Fruit fly (Drosophila melanogaster) whole organism, prepupa: Measurements from ENCODE around the gene oaf.

Experiments
- CG11762 ChIP-seq: fragments of 200-800 bp; sonication (Bioruptor generic); optimal IDR thresholded peaks from 3 replicates; lab custom pipeline; 2016; ENCODE audit warnings: missing biosample characterization, missing genetic modification characterization; ENCODE audit not compliant: insufficient read depth
- CG6163 ChIP-seq: fragments of 200-800 bp; sonication (Bioruptor generic); IDR thresholded peaks from 3 replicates; pipeline ENCODE4 v1.3.6; 2022; ENCODE audit warnings: missing biosample characterization, missing genetic modification characterization
- Lpt ChIP-seq: fragments of 200-800 bp; sonication (Bioruptor generic); optimal IDR thresholded peaks from 3 replicates; lab custom pipeline; 2016; ENCODE audit warnings: missing biosample characterization, missing genetic modification characterization
- dac ChIP-seq: fragments of 200-800 bp; sonication (Bioruptor generic); optimal IDR thresholded peaks from 2 replicates; lab custom pipeline; 2017; ENCODE audit warnings: missing biosample characterization, mild to moderate bottlenecking, missing genetic modification characterization
- topi ChIP-seq: fragments of 200-800 bp; sonication (Bioruptor generic); optimal IDR thresholded peaks from 3 replicates; lab custom pipeline; 2016; ENCODE audit warnings: missing biosample characterization, missing genetic modification characterization

DNA sequence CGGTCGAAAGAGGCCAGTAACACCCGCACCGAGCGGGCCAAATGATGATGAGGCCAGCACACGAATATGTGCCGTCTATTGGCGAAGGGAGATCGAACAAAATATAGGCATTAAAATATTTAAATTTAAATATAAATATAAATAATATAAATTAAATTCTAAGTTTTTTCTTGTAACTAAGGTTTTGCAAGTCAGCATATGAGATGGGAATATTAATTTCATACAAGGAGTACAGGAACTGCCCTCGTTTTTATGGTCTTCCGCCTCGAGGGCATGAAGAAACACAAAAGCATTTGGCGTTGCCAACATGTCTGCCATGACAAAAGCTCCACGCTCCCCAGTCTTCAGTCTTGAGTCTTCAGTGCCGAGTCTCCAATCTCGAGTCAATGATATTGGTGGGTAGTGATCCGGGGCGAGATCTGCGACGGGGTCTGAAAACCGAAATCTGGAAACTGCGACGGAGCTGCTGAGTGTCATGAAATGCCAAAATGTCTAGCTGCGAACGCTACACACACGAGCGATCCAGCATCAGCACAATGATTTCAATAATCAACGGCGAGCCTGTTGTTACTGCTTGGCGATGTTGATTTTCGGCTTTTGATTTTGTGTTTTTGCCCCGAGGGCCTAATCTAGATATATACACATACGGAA, 24.9 kb upstream of the oaf start:
- no peak for TF ChIP-seq Lpt (GFP tag; lab: Kevin White, UChicago)
- TF ChIP-seq CG6163 (GFP tag; lab: Robert Waterston, UW): peak; percentile 46; the same call in 1 of the 3 replicates
- no peak for TF ChIP-seq topi (GFP tag; lab: Kevin White, UChicago)
- no peak for TF ChIP-seq dac (GFP tag; lab: Kevin White, UChicago)
- no peak for TF ChIP-seq CG11762 (GFP tag; lab: Kevin White, UChicago)
